Worm (Caenorhabditis elegans) whole organism, L1 larva: ENCODE measurements around the gene pros-1.

Source experiments
- alr-1 ChIP-seq: fragments of 200-800 bp; sonication (Bioruptor generic); optimal IDR thresholded peaks from 2 replicates; lab custom pipeline; 2018; ENCODE audit warnings: borderline replicate concordance, mild to moderate bottlenecking, missing genetic modification characterization, missing compliant biosample characterization
- ceh-8 ChIP-seq: fragments of 200-800 bp; sonication (Bioruptor generic); optimal IDR thresholded peaks from 2 replicates; lab custom pipeline; 2018; ENCODE audit warnings: mild to moderate bottlenecking, missing genetic modification characterization, moderate library complexity, missing compliant biosample characterization
- ceh-82 ChIP-seq, 3 experiments: fragments of 150-350 bp in 1 of 3; sonication (generic microtip) in 2 of 3; optimal IDR thresholded peaks; 2 replicates each; lab custom pipeline; 2014 to 2017; ENCODE audit warnings: missing biosample characterization in 3 of 3, missing genetic modification characterization in 3 of 3
- ceh-90 ChIP-seq: sonication (generic microtip); optimal IDR thresholded peaks from 2 replicates; lab custom pipeline; 2016; ENCODE audit warnings: missing genetic modification characterization, missing compliant biosample characterization
- ces-1 ChIP-seq: fragments of 150-350 bp; optimal IDR thresholded peaks from 2 replicates; lab custom pipeline; 2014; ENCODE audit warnings: missing biosample characterization, missing genetic modification reagents, missing genetic modification characterization
- dpl-1 ChIP-seq, 3 experiments: fragments of 150-350 bp in 2 of 3; sonication (generic microtip) in 1 of 3; optimal IDR thresholded peaks; 2 replicates each; lab custom pipeline; 2014 to 2017; ENCODE audit warnings: missing biosample characterization in 3 of 3, missing genetic modification characterization in 3 of 3, missing genetic modification reagents in 3 of 3
- dsc-1 ChIP-seq: sonication (generic microtip); optimal IDR thresholded peaks from 2 replicates; lab custom pipeline; 2016; ENCODE audit warnings: mild to moderate bottlenecking, missing genetic modification characterization, missing compliant biosample characterization
- efl-1 ChIP-seq, 4 experiments: fragments of 150-350 bp; optimal IDR thresholded peaks in 3 of 4; peaks in 1 of 4; 1 replicate in 1 of 4; 2 replicates in 3 of 4; lab custom pipeline; 2014; ENCODE audit warnings: missing biosample characterization in 2 of 4, missing genetic modification characterization in 2 of 4, missing genetic modification reagents in 2 of 4
- elt-2 ChIP-seq: sonication (generic microtip); optimal IDR thresholded peaks from 2 replicates; lab custom pipeline; 2016; ENCODE audit warnings: missing genetic modification characterization, mild to moderate bottlenecking, inconsistent platforms, missing compliant biosample characterization, missing genetic modification reagents
- elt-3 ChIP-seq, 6 experiments: fragments of 150-350 bp in 1 of 6; sonication (generic microtip); optimal IDR thresholded peaks; 2 replicates each; lab custom pipeline; 2017 to 2018; ENCODE audit warnings: missing biosample characterization in 6 of 6, missing genetic modification characterization in 6 of 6, inconsistent platforms in 1 of 6
- ets-5 ChIP-seq: fragments of 200-800 bp; sonication (Bioruptor generic); IDR thresholded peaks from 2 replicates; pipeline ENCODE4 v1.3.6; 2022; ENCODE audit warnings: missing genetic modification characterization, missing compliant biosample characterization
- fkh-10 ChIP-seq: sonication (generic microtip); optimal IDR thresholded peaks from 2 replicates; lab custom pipeline; 2017; ENCODE audit warnings: missing biosample characterization, missing genetic modification reagents, missing genetic modification characterization
- fkh-4 ChIP-seq: sonication (generic microtip); optimal IDR thresholded peaks from 2 replicates; lab custom pipeline; 2016; ENCODE audit warnings: missing compliant biosample characterization, missing genetic modification characterization, borderline replicate concordance
- fos-1 ChIP-seq: fragments of 150-350 bp; optimal IDR thresholded peaks from 2 replicates; lab custom pipeline; 2014; ENCODE audit warnings: missing biosample characterization, missing genetic modification characterization
- grh-1 ChIP-seq: fragments of 200-800 bp; sonication (Bioruptor generic); IDR thresholded peaks from 2 replicates; pipeline ENCODE4 v1.3.6; 2022; ENCODE audit warnings: missing genetic modification reagents, missing genetic modification characterization, missing compliant biosample characterization
- hlh-17 ChIP-seq: fragments of 200-800 bp; sonication (Bioruptor generic); optimal IDR thresholded peaks from 2 replicates; lab custom pipeline; 2018; ENCODE audit warnings: missing genetic modification characterization, mild to moderate bottlenecking, missing compliant biosample characterization, moderate library complexity, borderline replicate concordance
- hlh-4 ChIP-seq: sonication (generic microtip); optimal IDR thresholded peaks from 2 replicates; lab custom pipeline; 2016; ENCODE audit warnings: mild to moderate bottlenecking, missing genetic modification characterization, missing compliant biosample characterization
- isw-1 ChIP-seq: fragments of 200-800 bp; sonication (Bioruptor generic); IDR thresholded peaks from 2 replicates; pipeline ENCODE4 v1.3.6; 2022; ENCODE audit warnings: missing genetic modification characterization, missing compliant biosample characterization
- lin-14 ChIP-seq: fragments of 200-800 bp; sonication (Bioruptor generic); optimal IDR thresholded peaks from 2 replicates; lab custom pipeline; 2018; ENCODE audit warnings: mild to moderate bottlenecking, missing genetic modification characterization, moderate library complexity, missing compliant biosample characterization
- lin-15B ChIP-seq: fragments of 150-350 bp; sonication (generic microtip); optimal IDR thresholded peaks from 3 replicates; lab custom pipeline; 2014; ENCODE audit warnings: missing biosample characterization, missing genetic modification characterization
- lin-35 ChIP-seq, 2 experiments: fragments of 150-350 bp; optimal IDR thresholded peaks; 2 replicates each; lab custom pipeline; 2014; ENCODE audit warnings: missing biosample characterization in 2 of 2, missing genetic modification characterization in 2 of 2, missing genetic modification reagents in 2 of 2
- lin-39 ChIP-seq: fragments of 150-350 bp; optimal IDR thresholded peaks from 2 replicates; lab custom pipeline; 2014; ENCODE audit warnings: missing biosample characterization, missing genetic modification reagents, missing genetic modification characterization
- lir-3 ChIP-seq: sonication (generic microtip); optimal IDR thresholded peaks from 2 replicates; lab custom pipeline; 2016; ENCODE audit warnings: mild to moderate bottlenecking, missing genetic modification characterization, moderate library complexity, missing compliant biosample characterization; ENCODE audit not compliant: poor library complexity
- lsy-2 ChIP-seq, 2 experiments: fragments of 150-350 bp; optimal IDR thresholded peaks; 2 replicates each; lab custom pipeline; 2014; ENCODE audit warnings: missing biosample characterization in 2 of 2, missing genetic modification characterization in 2 of 2
- mef-2 ChIP-seq: fragments of 150-350 bp; optimal IDR thresholded peaks from 2 replicates; lab custom pipeline; 2014; ENCODE audit warnings: missing biosample characterization, missing genetic modification characterization
- mep-1 ChIP-seq: fragments of 150-350 bp; optimal IDR thresholded peaks from 2 replicates; lab custom pipeline; 2014; ENCODE audit warnings: missing biosample characterization, missing genetic modification characterization
- nhr-19 ChIP-seq: fragments of 200-800 bp; sonication (Bioruptor generic); conservative IDR thresholded peaks from 2 replicates; pipeline ENCODE4 v1.3.6; 2022; ENCODE audit warnings: missing genetic modification characterization, missing compliant biosample characterization
- nhr-20 ChIP-seq: sonication (generic microtip); optimal IDR thresholded peaks from 2 replicates; lab custom pipeline; 2016; ENCODE audit warnings: mild to moderate bottlenecking, missing genetic modification characterization, missing compliant biosample characterization
- nhr-237 ChIP-seq: fragments of 150-350 bp; optimal IDR thresholded peaks from 2 replicates; lab custom pipeline; 2014; ENCODE audit warnings: missing biosample characterization, missing genetic modification characterization
- nhr-28 ChIP-seq: fragments of 150-350 bp; optimal IDR thresholded peaks from 2 replicates; lab custom pipeline; 2014; ENCODE audit warnings: missing biosample characterization, missing genetic modification characterization
- nhr-77 ChIP-seq: fragments of 150-350 bp; optimal IDR thresholded peaks from 2 replicates; lab custom pipeline; 2014; ENCODE audit warnings: missing biosample characterization, missing genetic modification characterization
- nhr-84 ChIP-seq: sonication (generic microtip); optimal IDR thresholded peaks from 2 replicates; lab custom pipeline; 2017; ENCODE audit warnings: missing biosample characterization, missing genetic modification characterization
- nhr-85 ChIP-seq: sonication (generic microtip); peaks from one replicate; lab custom pipeline; 2016; ENCODE audit warnings: missing genetic modification characterization, inconsistent platforms, missing compliant biosample characterization
- nhr-90 ChIP-seq: sonication (generic microtip); optimal IDR thresholded peaks from 2 replicates; lab custom pipeline; 2016; ENCODE audit warnings: mild to moderate bottlenecking, missing genetic modification characterization, missing compliant biosample characterization; ENCODE audit not compliant: poor library complexity
- rnt-1 ChIP-seq: sonication (generic microtip); optimal IDR thresholded peaks from 2 replicates; lab custom pipeline; 2016; ENCODE audit warnings: mild to moderate bottlenecking, missing genetic modification characterization, moderate library complexity, missing compliant biosample characterization
- skn-1 ChIP-seq: fragments of 150-350 bp; optimal IDR thresholded peaks from 2 replicates; lab custom pipeline; 2014; ENCODE audit warnings: missing biosample characterization, missing genetic modification characterization
- snpc-4 ChIP-seq: fragments of 150-350 bp; optimal IDR thresholded peaks from 2 replicates; lab custom pipeline; 2014; ENCODE audit warnings: missing biosample characterization, missing genetic modification characterization
- snu-23 ChIP-seq: sonication (generic microtip); optimal IDR thresholded peaks from 2 replicates; lab custom pipeline; 2016; ENCODE audit warnings: missing genetic modification characterization, missing compliant biosample characterization
- sox-4 ChIP-seq: sonication (generic microtip); optimal IDR thresholded peaks from 2 replicates; lab custom pipeline; 2016; ENCODE audit warnings: missing genetic modification characterization, missing compliant biosample characterization
- sup-37 ChIP-seq: fragments of 200-800 bp; sonication (Bioruptor generic); optimal IDR thresholded peaks from 2 replicates; lab custom pipeline; 2018; ENCODE audit warnings: mild to moderate bottlenecking, missing genetic modification characterization, missing compliant biosample characterization
- unc-30 ChIP-seq: sonication (generic microtip); optimal IDR thresholded peaks from 2 replicates; lab custom pipeline; 2017; ENCODE audit warnings: missing biosample characterization, missing genetic modification characterization
- xbp-1 ChIP-seq: sonication (generic microtip); optimal IDR thresholded peaks from 2 replicates; lab custom pipeline; 2016; ENCODE audit warnings: missing genetic modification characterization, missing compliant biosample characterization
- zag-1 ChIP-seq: fragments of 150-350 bp; optimal IDR thresholded peaks from 2 replicates; lab custom pipeline; 2014; ENCODE audit warnings: missing biosample characterization, missing genetic modification characterization
- ztf-11 ChIP-seq, 2 experiments: sonication (generic microtip); optimal IDR thresholded peaks; 2 replicates each; lab custom pipeline; 2016 to 2017; ENCODE audit warnings: missing genetic modification characterization in 2 of 2, missing biosample characterization in 1 of 2, missing compliant biosample characterization in 1 of 2

The pros-1 gene

DNA sequence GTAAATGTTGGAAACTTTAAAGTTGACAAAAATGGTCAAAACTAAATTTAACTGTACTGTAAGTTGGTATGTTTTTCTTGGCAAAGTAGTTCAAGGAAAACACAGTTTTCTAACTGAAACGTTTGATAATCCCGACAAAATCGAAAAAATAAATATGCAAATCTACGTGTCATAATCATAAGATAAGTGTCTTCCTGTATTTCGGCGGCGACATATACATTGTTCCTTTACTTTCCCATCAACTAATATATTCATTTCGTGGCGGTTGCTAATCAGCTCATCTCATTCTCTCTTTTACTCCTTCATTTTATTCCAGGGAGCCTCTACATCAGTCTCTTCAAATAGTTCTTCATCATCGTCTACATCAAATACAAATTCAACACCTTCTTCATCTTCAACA, 709 bp downstream of the pros-1 start:
- TF ChIP-seq ceh-82 (tag; optimal IDR thresholded peaks at IDR 0.05; lab: Kevin White, UChicago) (no peak), rnt-1 (tag; lab: Kevin White, UChicago) (no peak), hlh-17 (GFP tag; lab: Kevin White, UChicago) (no peak), fkh-10 (GFP tag; lab: Kevin White, UChicago) (no peak), nhr-237 (tag; lab: Kevin White, UChicago) (no peak), hlh-4 (tag; lab: Kevin White, UChicago) (no peak), ces-1 (GFP tag; lab: Kevin White, UChicago) (no peak), mep-1 (no peak), snu-23 (GFP tag; lab: Kevin White, UChicago) (no peak), fkh-4 (tag; lab: Kevin White, UChicago) (no peak), zag-1 (tag; lab: Kevin White, UChicago) (no peak), fos-1 (tag; lab: Kevin White, UChicago) (no peak), unc-30 (tag; lab: Kevin White, UChicago) (no peak), lin-14 (GFP tag; lab: Kevin White, UChicago) (no peak), mef-2 (no peak), dsc-1 (tag; lab: Kevin White, UChicago) (no peak), alr-1 (no peak), ceh-8 (GFP tag; lab: Kevin White, UChicago) (no peak)
- TF ChIP-seq, all 84 proteins: peak for 0

DNA sequence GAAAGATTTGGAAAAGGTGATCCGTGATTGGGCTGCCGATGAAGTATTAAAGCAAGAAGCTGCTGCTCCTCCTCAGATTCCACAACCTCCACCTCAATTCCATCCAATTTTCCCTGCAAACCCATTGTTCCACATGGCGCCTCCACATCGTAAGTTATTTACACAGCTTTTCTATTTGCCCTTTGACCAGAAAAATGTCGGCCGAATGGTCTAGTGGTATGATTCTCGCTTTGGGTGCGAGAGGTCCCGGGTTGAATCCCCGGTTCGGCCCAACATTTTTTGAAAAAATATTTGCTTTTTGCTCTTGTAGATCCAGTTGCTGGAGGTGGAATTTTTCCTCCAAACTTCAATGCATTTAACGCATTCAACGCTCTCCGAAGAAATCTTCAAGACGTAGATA, 2.1 kb downstream of the pros-1 start:
- TF ChIP-seq fkh-4 (tag; lab: Kevin White, UChicago): no peak
- TF ChIP-seq rnt-1 (tag; lab: Kevin White, UChicago): peak; percentile 36
- TF ChIP-seq lir-3: no peak
- TF ChIP-seq efl-1 (optimal IDR thresholded peaks at IDR 0.05; lab: Kevin White, UChicago): peak in 1 of 2 experiments; percentile 15
- TF ChIP-seq efl-1 (GFP tag; optimal IDR thresholded peaks at IDR 0.05 in 1 of 2; lab: Kevin White, UChicago): no peak
- 0 out of 2 replicates have a peak, but pooled peaks have one; percentile 11 for TF ChIP-seq nhr-19 (GFP tag; lab: Robert Waterston, UW)
- no peak for TF ChIP-seq ets-5 (GFP tag; lab: Robert Waterston, UW)
- TF ChIP-seq isw-1 (GFP tag; lab: Robert Waterston, UW): no peak
- TF ChIP-seq snpc-4 (tag; lab: Kevin White, UChicago): peak; percentile 5
- no peak for TF ChIP-seq ceh-8 (GFP tag; lab: Kevin White, UChicago)
- TF ChIP-seq mep-1: no peak
- TF ChIP-seq lsy-2 (tag; optimal IDR thresholded peaks at IDR 0.05; lab: Kevin White, UChicago): peak in 1 of 2 experiments; percentile 12
- TF ChIP-seq grh-1 (GFP tag; lab: Robert Waterston, UW): no peak
- no peak for TF ChIP-seq lin-14 (GFP tag; lab: Kevin White, UChicago)
- TF ChIP-seq, all 84 proteins: peak for 5

DNA sequence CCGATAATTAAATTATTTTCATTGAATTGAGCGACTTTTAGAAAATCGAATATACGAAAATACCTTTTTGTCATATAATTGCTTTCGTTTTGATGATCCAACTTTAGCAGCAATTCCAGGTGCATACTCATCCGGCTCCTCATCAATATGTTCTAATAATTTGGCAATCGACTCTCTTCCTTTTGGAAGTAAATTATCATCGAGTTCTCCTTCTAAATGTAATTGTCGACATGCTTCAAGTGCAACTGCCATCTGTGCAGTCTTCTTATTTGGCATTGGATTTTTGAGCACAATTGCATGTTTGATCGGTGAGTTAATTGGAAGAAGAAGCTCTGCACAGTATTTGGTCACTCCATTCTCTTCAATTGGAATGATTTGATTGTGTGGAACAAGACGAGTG, 10.1 kb downstream of the pros-1 start:
- TF ChIP-seq lin-39 (tag; lab: Kevin White, UChicago): no peak
- no peak for TF ChIP-seq lin-15B (tag; lab: Kevin White, UChicago)

ce11 chrIII:8080165-8080738, 13.2 kb downstream of the pros-1 start, which contains the start of the genes dcr-1 and apc-2:
Gene dcr-1 (minus strand): TSS chrIII:8080281.
Gene apc-2 (plus strand): TSS chrIII:8080629.
- TF ChIP-seq nhr-19 (GFP tag; lab: Robert Waterston, UW) (no peak), sox-4 (tag; lab: Kevin White, UChicago) (no peak), skn-1 (no peak), lin-35 (GFP tag; optimal IDR thresholded peaks at IDR 0.05; lab: Kevin White, UChicago) (peak in 1 of 2 experiments; percentile 56), nhr-28 (tag; lab: Kevin White, UChicago) (no peak), zag-1 (tag; lab: Kevin White, UChicago) (no peak), elt-3 (tag; optimal IDR thresholded peaks at IDR 0.05; lab: Kevin White, UChicago) (no peak), nhr-237 (tag; lab: Kevin White, UChicago) (no peak), dsc-1 (tag; lab: Kevin White, UChicago) (no peak), lsy-2 (tag; optimal IDR thresholded peaks at IDR 0.05; lab: Kevin White, UChicago) (peak in 1 of 2 experiments; percentile 41), snpc-4 (tag; lab: Kevin White, UChicago) (no peak), hlh-17 (GFP tag; lab: Kevin White, UChicago) (no peak), xbp-1 (tag; lab: Kevin White, UChicago) (no peak), sup-37 (GFP tag; lab: Kevin White, UChicago) (no peak), nhr-85 (tag; lab: Kevin White, UChicago) (peak; percentile 3), dpl-1 (GFP tag; optimal IDR thresholded peaks at IDR 0.05; lab: Kevin White, UChicago) (peak in 1 of 3 experiments; percentile 60), nhr-77 (tag; lab: Kevin White, UChicago) (no peak), nhr-20 (tag; lab: Kevin White, UChicago) (no peak), elt-2 (tag; lab: Kevin White, UChicago) (no peak), nhr-90 (tag; lab: Kevin White, UChicago) (no peak), ztf-11 (tag; optimal IDR thresholded peaks at IDR 0.05; lab: Kevin White, UChicago) (no peak), nhr-84 (tag; lab: Kevin White, UChicago) (no peak), ces-1 (GFP tag; lab: Kevin White, UChicago) (no peak), ceh-90 (tag; lab: Kevin White, UChicago) (no peak), ceh-8 (GFP tag; lab: Kevin White, UChicago) (no peak)
